Fruit fly (Drosophila melanogaster) whole organism, embryonic: ENCODE data around the gene Cap-D3.

Experiments
- Abd-B ChIP-seq: fragments of 200-800 bp; sonication (Bioruptor generic); optimal IDR thresholded peaks from 2 replicates; lab custom pipeline; 2018; ENCODE audit warnings: missing biosample characterization, mild to moderate bottlenecking, missing genetic modification characterization, moderate library complexity
- Blimp-1 ChIP-seq: fragments of 200-800 bp; sonication (Bioruptor generic); optimal IDR thresholded peaks from 3 replicates; lab custom pipeline; 2018; ENCODE audit warnings: missing biosample characterization, missing genetic modification characterization, mild to moderate bottlenecking, moderate library complexity, missing genetic modification reagents
- CG1024 ChIP-seq: fragments of 200-800 bp; sonication (Bioruptor generic); IDR thresholded peaks from 2 replicates; pipeline ENCODE4 v1.3.6; 2022; ENCODE audit warnings: missing biosample characterization, missing genetic modification characterization
- CG10366 ChIP-seq: fragments of 200-800 bp; sonication (Bioruptor generic); IDR thresholded peaks from 2 replicates; pipeline ENCODE4 v1.3.6; 2022; ENCODE audit warnings: missing biosample characterization, missing genetic modification characterization
- CG11456 ChIP-seq: fragments of 200-800 bp; sonication (Bioruptor generic); IDR thresholded peaks from 3 replicates; pipeline ENCODE4 v1.3.6; 2022; ENCODE audit warnings: missing biosample characterization, missing genetic modification characterization
- CG12391 ChIP-seq: fragments of 200-800 bp; sonication (Bioruptor generic); optimal IDR thresholded peaks from 3 replicates; lab custom pipeline; 2018; ENCODE audit warnings: missing biosample characterization, mild to moderate bottlenecking, missing genetic modification characterization, moderate library complexity
- CG13287 ChIP-seq: fragments of 200-800 bp; sonication (Bioruptor generic); IDR thresholded peaks from 2 replicates; pipeline ENCODE4 v1.3.6; 2022; ENCODE audit warnings: missing biosample characterization, missing genetic modification characterization; ENCODE audit not compliant: partially characterized antibody
- CG14014 ChIP-seq: fragments of 200-800 bp; sonication (Bioruptor generic); IDR thresholded peaks from 2 replicates; pipeline ENCODE4 v1.3.6; 2022; ENCODE audit warnings: missing biosample characterization, missing genetic modification characterization
- CG15696 ChIP-seq: fragments of 200-800 bp; sonication (Bioruptor generic); optimal IDR thresholded peaks from 2 replicates; lab custom pipeline; 2019; ENCODE audit warnings: missing biosample characterization, mild to moderate bottlenecking, missing genetic modification characterization, moderate library complexity
- CG1603 ChIP-seq: fragments of 200-800 bp; sonication (Bioruptor generic); optimal IDR thresholded peaks from 2 replicates; lab custom pipeline; 2019; ENCODE audit warnings: missing biosample characterization, mild to moderate bottlenecking, missing genetic modification characterization, moderate library complexity
- CG1647 ChIP-seq: fragments of 200-800 bp; sonication (Bioruptor generic); optimal IDR thresholded peaks from 3 replicates; lab custom pipeline; 2016; ENCODE audit warnings: missing biosample characterization, missing genetic modification characterization
- CG17568 ChIP-seq: fragments of 200-800 bp; sonication (Bioruptor generic); optimal IDR thresholded peaks from 2 replicates; lab custom pipeline; 2018; ENCODE audit warnings: missing biosample characterization, mild to moderate bottlenecking, missing genetic modification characterization, moderate library complexity
- CG18599 ChIP-seq: fragments of 200-800 bp; sonication (Bioruptor generic); optimal IDR thresholded peaks from 3 replicates; lab custom pipeline; 2017; ENCODE audit warnings: missing biosample characterization, missing genetic modification characterization, mild to moderate bottlenecking, moderate library complexity, missing genetic modification reagents
- CG30403 ChIP-seq: fragments of 200-800 bp; sonication (Bioruptor generic); optimal IDR thresholded peaks from 3 replicates; lab custom pipeline; 2016; ENCODE audit warnings: missing biosample characterization, missing genetic modification characterization
- CG31388 ChIP-seq: fragments of 200-800 bp; sonication (Bioruptor generic); optimal IDR thresholded peaks from 2 replicates; lab custom pipeline; 2016; ENCODE audit warnings: missing biosample characterization, missing genetic modification characterization
- CG3407 ChIP-seq: fragments of 200-800 bp; sonication (Bioruptor generic); optimal IDR thresholded peaks from 2 replicates; lab custom pipeline; 2018; ENCODE audit warnings: missing biosample characterization, mild to moderate bottlenecking, missing genetic modification characterization
- CG34376 ChIP-seq: fragments of 200-800 bp; sonication (Bioruptor generic); optimal IDR thresholded peaks from 2 replicates; lab custom pipeline; 2018; ENCODE audit warnings: missing biosample characterization, mild to moderate bottlenecking, missing genetic modification characterization
- CG43689 ChIP-seq: fragments of 200-800 bp; sonication (Bioruptor generic); IDR thresholded peaks from 2 replicates; pipeline ENCODE4 v1.3.6; 2022; ENCODE audit warnings: missing biosample characterization, missing genetic modification characterization
- CG4854 ChIP-seq: fragments of 200-800 bp; sonication (Bioruptor generic); optimal IDR thresholded peaks from 2 replicates; lab custom pipeline; 2016; ENCODE audit warnings: missing biosample characterization, missing genetic modification characterization, inconsistent platforms
- CG6175 ChIP-seq: fragments of 200-800 bp; sonication (Bioruptor generic); IDR thresholded peaks from 3 replicates; pipeline ENCODE4 v1.3.6; 2022; ENCODE audit warnings: missing biosample characterization, missing genetic modification characterization
- CG6813 ChIP-seq: fragments of 200-800 bp; sonication (Bioruptor generic); optimal IDR thresholded peaks from 2 replicates; lab custom pipeline; 2017; ENCODE audit warnings: missing biosample characterization, missing genetic modification characterization, mild to moderate bottlenecking, moderate library complexity, missing genetic modification reagents
- CG7745 ChIP-seq: fragments of 200-800 bp; sonication (Bioruptor generic); optimal IDR thresholded peaks from 2 replicates; lab custom pipeline; 2018; ENCODE audit warnings: missing biosample characterization, mild to moderate bottlenecking, missing genetic modification characterization, moderate library complexity
- CG7987 ChIP-seq: fragments of 200-800 bp; sonication (Bioruptor generic); optimal IDR thresholded peaks from 2 replicates; lab custom pipeline; 2018; ENCODE audit warnings: missing biosample characterization, mild to moderate bottlenecking, missing genetic modification characterization, moderate library complexity
- CG9215 ChIP-seq: fragments of 200-800 bp; sonication (Bioruptor generic); IDR thresholded peaks from 2 replicates; pipeline ENCODE4 v1.3.6; 2022; ENCODE audit warnings: missing biosample characterization, missing genetic modification characterization
- CrebB ChIP-seq: fragments of 200-800 bp; sonication (Bioruptor generic); optimal IDR thresholded peaks from 3 replicates; lab custom pipeline; 2018; ENCODE audit warnings: missing biosample characterization, mild to moderate bottlenecking, missing genetic modification characterization
- Dip2 ChIP-seq: fragments of 200-800 bp; sonication (Bioruptor generic); IDR thresholded peaks from 2 replicates; pipeline ENCODE4 v1.3.6; 2022; ENCODE audit warnings: missing biosample characterization, missing genetic modification characterization
- Doc3 ChIP-seq: fragments of 200-800 bp; sonication (Bioruptor generic); IDR thresholded peaks from 3 replicates; pipeline ENCODE4 v1.3.6; 2022; ENCODE audit warnings: missing biosample characterization, missing genetic modification characterization; ENCODE audit not compliant: partially characterized antibody
- Drgx ChIP-seq: fragments of 200-800 bp; sonication (Bioruptor generic); IDR thresholded peaks from 2 replicates; pipeline ENCODE4 v1.3.6; 2022; ENCODE audit warnings: missing biosample characterization, missing genetic modification characterization
- Ets65A ChIP-seq: fragments of 200-800 bp; sonication (Bioruptor generic); peaks from one replicate; lab custom pipeline; 2016; ENCODE audit warnings: missing biosample characterization, missing genetic modification characterization
- HLH4C ChIP-seq: fragments of 200-800 bp; sonication (Bioruptor generic); IDR thresholded peaks from 3 replicates; pipeline ENCODE4 v1.3.6; 2022; ENCODE audit warnings: missing biosample characterization, missing genetic modification characterization; ENCODE audit not compliant: partially characterized antibody
- Hey ChIP-seq: fragments of 200-800 bp; sonication (Bioruptor generic); optimal IDR thresholded peaks from 3 replicates; lab custom pipeline; 2018; ENCODE audit warnings: missing biosample characterization, mild to moderate bottlenecking, missing genetic modification characterization
- Poxn ChIP-seq: fragments of 200-800 bp; sonication (Bioruptor generic); IDR thresholded peaks from 2 replicates; pipeline ENCODE4 v1.3.6; 2022; ENCODE audit warnings: missing biosample characterization, missing genetic modification characterization
- Sox100B ChIP-seq: fragments of 200-800 bp; sonication (Bioruptor generic); optimal IDR thresholded peaks from 3 replicates; lab custom pipeline; 2018; ENCODE audit warnings: missing biosample characterization, mild to moderate bottlenecking, missing genetic modification characterization
- Taf1 ChIP-seq: fragments of 200-800 bp; sonication (Bioruptor generic); IDR thresholded peaks from 2 replicates; pipeline ENCODE4 v1.3.6; 2022; ENCODE audit warnings: missing biosample characterization, missing genetic modification characterization
- br ChIP-seq: fragments of >200 bp; optimal IDR thresholded peaks from 2 replicates; lab custom pipeline; 2017
- cg ChIP-seq: fragments of 200-800 bp; sonication (Bioruptor generic); optimal IDR thresholded peaks from 3 replicates; lab custom pipeline; 2019; ENCODE audit warnings: missing biosample characterization, mild to moderate bottlenecking, missing genetic modification characterization, moderate library complexity
- gcm ChIP-seq: fragments of 200-800 bp; sonication (Bioruptor generic); optimal IDR thresholded peaks from 2 replicates; lab custom pipeline; 2019; ENCODE audit warnings: missing biosample characterization, mild to moderate bottlenecking, missing genetic modification characterization, moderate library complexity
- grn ChIP-seq: fragments of 200-800 bp; sonication (Bioruptor generic); optimal IDR thresholded peaks from 3 replicates; lab custom pipeline; 2017; ENCODE audit warnings: missing biosample characterization, missing genetic modification characterization
- h ChIP-seq: fragments of >200 bp; optimal IDR thresholded peaks from 2 replicates; lab custom pipeline; 2017
- ind ChIP-seq: fragments of 200-800 bp; sonication (Bioruptor generic); optimal IDR thresholded peaks from 3 replicates; lab custom pipeline; 2016; ENCODE audit warnings: missing biosample characterization, missing genetic modification characterization
- knrl ChIP-seq: fragments of 200-800 bp; sonication (Bioruptor generic); IDR thresholded peaks from 3 replicates; pipeline ENCODE4 v1.3.6; 2022; ENCODE audit warnings: missing biosample characterization, missing genetic modification characterization; ENCODE audit not compliant: partially characterized antibody
- lab ChIP-seq: fragments of 200-800 bp; sonication (Bioruptor generic); optimal IDR thresholded peaks from 3 replicates; lab custom pipeline; 2017; ENCODE audit warnings: missing biosample characterization, missing genetic modification characterization, mild to moderate bottlenecking, moderate library complexity, missing genetic modification reagents
- lmd ChIP-seq: fragments of 200-800 bp; sonication (Bioruptor generic); IDR thresholded peaks from 2 replicates; pipeline ENCODE4 v1.3.6; 2022; ENCODE audit warnings: missing biosample characterization, missing genetic modification characterization
- nmo ChIP-seq: fragments of 200-800 bp; sonication (Bioruptor generic); optimal IDR thresholded peaks from 2 replicates; lab custom pipeline; 2018; ENCODE audit warnings: missing biosample characterization, mild to moderate bottlenecking, missing genetic modification characterization, moderate library complexity
- scrt ChIP-seq: fragments of 200-800 bp; sonication (Bioruptor generic); optimal IDR thresholded peaks from 2 replicates; lab custom pipeline; 2018; ENCODE audit warnings: missing biosample characterization, mild to moderate bottlenecking, missing genetic modification characterization, moderate library complexity
- slou ChIP-seq: fragments of 200-800 bp; sonication (Bioruptor generic); optimal IDR thresholded peaks from 3 replicates; lab custom pipeline; 2016; ENCODE audit warnings: missing biosample characterization, missing genetic modification characterization
- ssp ChIP-seq: fragments of 200-800 bp; sonication (Bioruptor generic); IDR thresholded peaks from 2 replicates; pipeline ENCODE4 v1.3.6; 2022; ENCODE audit warnings: missing biosample characterization, missing genetic modification characterization
- z ChIP-seq: fragments of 200-800 bp; sonication (Bioruptor generic); IDR thresholded peaks from 3 replicates; pipeline ENCODE4 v1.3.6; 2022; ENCODE audit warnings: missing biosample characterization, missing genetic modification characterization
- zfh1 ChIP-seq: fragments of 200-800 bp; sonication (Bioruptor generic); IDR thresholded peaks from 3 replicates; pipeline ENCODE4 v1.3.6; 2022; ENCODE audit warnings: missing biosample characterization, missing genetic modification characterization

Cap-D3 gene

dm6 chr2L:5546518-5547287, 21.0 kb downstream of the Cap-D3 start, which contains the start of gene Oscillin (continued):
- TF ChIP-seq Poxn (GFP tag; lab: Robert Waterston, UW) (peak; percentile 28; the same call in 1 of the 2 replicates), cg (GFP tag; lab: Kevin White, UChicago) (peak; percentile 75), CG18599 (GFP tag; lab: Kevin White, UChicago) (peak; percentile 89), CG7745 (tag; lab: Kevin White, UChicago) (peak; percentile 93), Ets65A (GFP tag; lab: Kevin White, UChicago) (no peak), CG7987 (GFP tag; lab: Kevin White, UChicago) (peak; percentile 44), CG43689 (GFP tag; lab: Robert Waterston, UW) (no peak), CG3407 (GFP tag; lab: Kevin White, UChicago) (peak; percentile 38), ssp (peak; percentile 73), CG34376 (peak; percentile 33), Drgx (peak; percentile 77), Doc3 (GFP tag; lab: Robert Waterston, UW) (peak; percentile 45; the same call in 2 of the 3 replicates), CG6813 (GFP tag; lab: Kevin White, UChicago) (peak; percentile 57), CG1647 (GFP tag; lab: Kevin White, UChicago) (peak; percentile 43), br (lab: Kevin White, UChicago) (no peak), knrl (GFP tag; lab: Robert Waterston, UW) (no peak), scrt (GFP tag; lab: Kevin White, UChicago) (peak; percentile 52), CG17568 (GFP tag; lab: Kevin White, UChicago) (no peak), lmd (GFP tag; lab: Robert Waterston, UW) (peak; percentile 82), gcm (no peak), Taf1 (GFP tag; lab: Robert Waterston, UW) (peak; percentile 70), CG1024 (GFP tag; lab: Robert Waterston, UW) (peak; percentile 56), CG6175 (GFP tag; lab: Robert Waterston, UW) (no peak), CG10366 (GFP tag; lab: Robert Waterston, UW) (peak; percentile 60; the same call in 1 of the 2 replicates), HLH4C (GFP tag; lab: Robert Waterston, UW) (peak; percentile 84), CG9215 (GFP tag; lab: Robert Waterston, UW) (peak; percentile 77), h (lab: Kevin White, UChicago) (no peak), slou (GFP tag; lab: Kevin White, UChicago) (peak; percentile 62), CG11456 (GFP tag; lab: Robert Waterston, UW) (peak; percentile 84), CG14014 (GFP tag; lab: Robert Waterston, UW) (peak; percentile 91), CG15696 (peak; percentile 58), CG1603 (tag; lab: Kevin White, UChicago) (no peak), CrebB (no peak), Hey (tag; lab: Kevin White, UChicago) (no peak), nmo (peak; percentile 93), Sox100B (GFP tag; lab: Kevin White, UChicago) (peak; percentile 88), grn (GFP tag; lab: Kevin White, UChicago) (no peak), lab (GFP tag; lab: Kevin White, UChicago) (peak; percentile 88), CG12391 (tag; lab: Kevin White, UChicago) (peak; percentile 48), z (GFP tag; lab: Robert Waterston, UW) (peak; percentile 98), Dip2 (GFP tag; lab: Robert Waterston, UW) (no peak), CG4854 (GFP tag; lab: Kevin White, UChicago) (peak; percentile 48), ind (peak; percentile 71), CG31388 (GFP tag; lab: Kevin White, UChicago) (peak; percentile 31), CG13287 (GFP tag; lab: Robert Waterston, UW) (peak; percentile 59), zfh1 (peak; percentile 84), Abd-B (GFP tag; lab: Kevin White, UChicago) (peak; percentile 52), Blimp-1 (GFP tag; lab: Kevin White, UChicago) (peak; percentile 100), CG30403 (peak; percentile 76)
